Worm (Caenorhabditis elegans): ENCODE data around the gene arrd-15.

DNA sequence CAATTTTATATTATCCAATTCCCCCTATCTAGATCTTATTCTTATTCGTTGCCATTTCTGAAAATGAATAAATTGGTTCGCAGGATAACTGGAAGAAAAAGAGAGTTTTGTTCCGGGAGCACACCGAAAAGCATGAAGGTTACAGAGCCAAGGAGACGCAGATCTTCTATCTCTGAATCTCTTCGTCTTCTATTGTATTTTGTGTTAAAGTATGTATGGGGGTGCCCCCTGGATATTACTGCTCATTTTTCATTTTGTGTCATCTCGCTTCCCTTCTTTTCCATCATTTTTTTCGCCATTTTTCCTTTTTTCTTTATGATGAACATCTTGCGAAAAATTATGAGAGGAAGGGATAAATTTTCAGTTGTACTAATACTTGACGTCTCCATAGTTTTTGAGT, 3.9 kb downstream of the arrd-15 start:
- TF ChIP-seq unc-86 (tag; optimal IDR thresholded peaks at IDR 0.05) = no peak
- TF ChIP-seq ceh-2 (tag; optimal IDR thresholded peaks at IDR 0.05) = no peak
- TF ChIP-seq unc-55 (GFP tag; optimal IDR thresholded peaks at IDR 0.05) = no peak
- TF ChIP-seq ets-4 (tag; optimal IDR thresholded peaks at IDR 0.05) = no peak
- no peak for TF ChIP-seq pqm-1 (tag; optimal IDR thresholded peaks at IDR 0.05)
- TF ChIP-seq fax-1 (tag; optimal IDR thresholded peaks at IDR 0.05) = no peak
- TF ChIP-seq dve-1 (tag; optimal IDR thresholded peaks at IDR 0.05) = no peak
- TF ChIP-seq ceh-14 (tag; optimal IDR thresholded peaks at IDR 0.05) = no peak
- TF ChIP-seq K09A11.1 (tag; optimal IDR thresholded peaks at IDR 0.05; ENCODE audit: insufficient read depth) = no peak
- TF ChIP-seq dmd-4 (tag; optimal IDR thresholded peaks at IDR 0.05; ENCODE audit: borderline replicate concordance) = no peak
- TF ChIP-seq sox-2 (GFP tag; IDR thresholded peaks at IDR 0.05) = no peak
- TF ChIP-seq ceh-9 (tag; optimal IDR thresholded peaks at IDR 0.05) = no peak
- no peak for TF ChIP-seq hlh-30 (tag; optimal IDR thresholded peaks at IDR 0.05; ENCODE audit: insufficient read depth)
- TF ChIP-seq ztf-16 (tag; optimal IDR thresholded peaks at IDR 0.05) = no peak
